In genomic region chr3L:16024276-16025019, dm6 we compare ENCODE assay signal across 2 fruit fly cellular contexts.
TF ChIP-seq lines count a peak whose summit lies in the region.

No protein-coding gene starts in this region.

TF ChIP-seq in whole organism, embryonic, 481 proteins besides CTCF, POLR2A, EP300 and RAD21 (continued from another document):
- TF ChIP-seq CG6689 (GFP tag; IDR thresholded peaks at IDR 0.05; lab: Robert Waterston, UW) (0 out of 2 replicates have a peak, but pooled peaks have one; percentile 17), eve (GFP tag; optimal IDR thresholded peaks at IDR 0.05; lab: Kevin White, UChicago) (peak in 1 of 2 experiments; percentile 12), CG13424 (tag; optimal IDR thresholded peaks at IDR 0.05; lab: Kevin White, UChicago) (peak; percentile 10), bsh (GFP tag; optimal IDR thresholded peaks at IDR 0.05; lab: Kevin White, UChicago) (peak in 1 of 2 experiments; percentile 8), shn (GFP tag; optimal IDR thresholded peaks at IDR 0.05; lab: Kevin White, UChicago) (no peak), MBD-R2 (GFP tag; IDR thresholded peaks at IDR 0.05; lab: Robert Waterston, UW) (no peak), Sox102F (GFP tag; optimal IDR thresholded peaks at IDR 0.05; lab: Kevin White, UChicago) (peak; percentile 15), mam (GFP tag; optimal IDR thresholded peaks at IDR 0.05; lab: Kevin White, UChicago) (no peak), CG10979 (tag; optimal IDR thresholded peaks at IDR 0.05; lab: Kevin White, UChicago) (peak; percentile 50), CG7556 (GFP tag; optimal IDR thresholded peaks at IDR 0.05; lab: Kevin White, UChicago) (peak; percentile 6), CG30403 (GFP tag; optimal IDR thresholded peaks at IDR 0.05; lab: Kevin White, UChicago) (peak; percentile 17), dmrt11E (tag; optimal IDR thresholded peaks at IDR 0.05; lab: Kevin White, UChicago) (peak; percentile 29), CG34224 (GFP tag; IDR thresholded peaks at IDR 0.05; lab: Robert Waterston, UW; ENCODE audit: partially characterized antibody) (no peak), fru (optimal IDR thresholded peaks at IDR 0.05; lab: Kevin White, UChicago) (no peak), Dbx (GFP tag; IDR thresholded peaks at IDR 0.05; lab: Robert Waterston, UW) (no peak), Pdp1 (GFP tag; optimal IDR thresholded peaks at IDR 0.05; lab: Kevin White, UChicago) (peak in 1 of 2 experiments; percentile 38), tin (GFP tag; optimal IDR thresholded peaks at IDR 0.05; lab: Kevin White, UChicago) (peak; percentile 12), ato (GFP tag; IDR thresholded peaks at IDR 0.05; lab: Robert Waterston, UW; ENCODE audit: partially characterized antibody) (no peak), Stat92E (GFP tag; optimal IDR thresholded peaks at IDR 0.05; lab: Kevin White, UChicago) (no peak), CG9609 (GFP tag; optimal IDR thresholded peaks at IDR 0.05; lab: Kevin White, UChicago) (no peak), gem (tag; optimal IDR thresholded peaks at IDR 0.05; lab: Kevin White, UChicago) (peak; percentile 46), scrt (GFP tag; optimal IDR thresholded peaks at IDR 0.05; lab: Kevin White, UChicago) (no peak), CG17361 (GFP tag; IDR thresholded peaks at IDR 0.05; lab: Robert Waterston, UW) (peak; percentile 56), NFAT (GFP tag; IDR thresholded peaks at IDR 0.05; lab: Robert Waterston, UW) (no peak), Ptx1 (GFP tag; IDR thresholded peaks at IDR 0.05; lab: Robert Waterston, UW) (no peak), CG17359 (tag; optimal IDR thresholded peaks at IDR 0.05; lab: Kevin White, UChicago) (no peak), CG17385 (GFP tag; optimal IDR thresholded peaks at IDR 0.05; lab: Kevin White, UChicago) (no peak), cwo (GFP tag; optimal IDR thresholded peaks at IDR 0.05; lab: Kevin White, UChicago) (no peak), Ets65A (GFP tag; lab: Kevin White, UChicago) (peak; percentile 87), Myb (GFP tag; optimal IDR thresholded peaks at IDR 0.05; lab: Kevin White, UChicago) (peak; percentile 13), CG5245 (GFP tag; optimal IDR thresholded peaks at IDR 0.05; lab: Kevin White, UChicago) (no peak), CG9727 (GFP tag; optimal IDR thresholded peaks at IDR 0.05; lab: Kevin White, UChicago) (no peak), CG17829 (tag; optimal IDR thresholded peaks at IDR 0.05; lab: Kevin White, UChicago) (peak; percentile 24), Gug (GFP tag; IDR thresholded peaks at IDR 0.05; lab: Robert Waterston, UW) (no peak), CG14710 (tag; optimal IDR thresholded peaks at IDR 0.05; lab: Kevin White, UChicago) (peak; percentile 23), Sox100B (GFP tag; optimal IDR thresholded peaks at IDR 0.05; lab: Kevin White, UChicago) (peak; percentile 31), CG18262 (tag; optimal IDR thresholded peaks at IDR 0.05; lab: Kevin White, UChicago) (peak; percentile 56), CG12391 (tag; optimal IDR thresholded peaks at IDR 0.05; lab: Kevin White, UChicago) (no peak), Med (GFP tag; lab: Kevin White, UChicago) (peak; percentile 41), Ssrp (tag; optimal IDR thresholded peaks at IDR 0.05; lab: Kevin White, UChicago) (peak; percentile 13), twi (tag; optimal IDR thresholded peaks at IDR 0.05; lab: Kevin White, UChicago) (no peak), peb (GFP tag; IDR thresholded peaks at IDR 0.05; lab: Robert Waterston, UW) (no peak), CG13894 (tag; optimal IDR thresholded peaks at IDR 0.05; lab: Kevin White, UChicago) (no peak), CG11504 (tag; optimal IDR thresholded peaks at IDR 0.05; lab: Kevin White, UChicago) (peak; percentile 40), Blimp-1 (GFP tag; optimal IDR thresholded peaks at IDR 0.05; lab: Kevin White, UChicago) (peak; percentile 27), CG12769 (tag; optimal IDR thresholded peaks at IDR 0.05; lab: Kevin White, UChicago) (no peak), CG17568 (GFP tag; optimal IDR thresholded peaks at IDR 0.05; lab: Kevin White, UChicago) (no peak), Mad (GFP tag; optimal IDR thresholded peaks at IDR 0.05; lab: Kevin White, UChicago) (no peak), CG16813 (GFP tag; IDR thresholded peaks at IDR 0.05; lab: Robert Waterston, UW; ENCODE audit: partially characterized antibody) (no peak), tio (GFP tag; optimal IDR thresholded peaks at IDR 0.05; lab: Kevin White, UChicago) (peak; percentile 13), CG9215 (GFP tag; IDR thresholded peaks at IDR 0.05; lab: Robert Waterston, UW) (no peak), CG15514 (GFP tag; optimal IDR thresholded peaks at IDR 0.05; lab: Kevin White, UChicago) (no peak), nmo (GFP tag; optimal IDR thresholded peaks at IDR 0.05; lab: Kevin White, UChicago) (peak; percentile 35), HmgD (GFP tag; optimal IDR thresholded peaks at IDR 0.05; lab: Kevin White, UChicago) (no peak), CG1603 (tag; optimal IDR thresholded peaks at IDR 0.05; lab: Kevin White, UChicago) (peak; percentile 13)

TF ChIP-seq in whole organism, prepupa, 60 proteins besides CTCF, POLR2A, EP300 and RAD21 (continued from another document):
- TF ChIP-seq fd85E (GFP tag; optimal IDR thresholded peaks at IDR 0.05; lab: Kevin White, UChicago) = no peak
- peak; percentile 77 for TF ChIP-seq Met (GFP tag; optimal IDR thresholded peaks at IDR 0.05; lab: Kevin White, UChicago)
- no peak for TF ChIP-seq fkh (GFP tag; optimal IDR thresholded peaks at IDR 0.05; lab: Kevin White, UChicago)
- peak; percentile 18 for TF ChIP-seq vri (GFP tag; optimal IDR thresholded peaks at IDR 0.05; lab: Kevin White, UChicago)
- TF ChIP-seq CG1621 (tag; optimal IDR thresholded peaks at IDR 0.05; lab: Kevin White, UChicago) = no peak
- TF ChIP-seq Eip75B (GFP tag; optimal IDR thresholded peaks at IDR 0.05; lab: Kevin White, UChicago) = peak; percentile 70
- TF ChIP-seq Gug (GFP tag; IDR thresholded peaks at IDR 0.05; lab: Robert Waterston, UW) = no peak
- TF ChIP-seq Hr4 (GFP tag; optimal IDR thresholded peaks at IDR 0.05; lab: Kevin White, UChicago) = peak; percentile 65
- no peak for TF ChIP-seq eg (GFP tag; IDR thresholded peaks at IDR 0.05; lab: Robert Waterston, UW)
- TF ChIP-seq CG7368 (GFP tag; optimal IDR thresholded peaks at IDR 0.05; lab: Kevin White, UChicago) = peak; percentile 17
- TF ChIP-seq CG8319 (GFP tag; optimal IDR thresholded peaks at IDR 0.05; lab: Kevin White, UChicago) = peak; percentile 28
- peak; percentile 65 for TF ChIP-seq OdsH (GFP tag; optimal IDR thresholded peaks at IDR 0.05; lab: Kevin White, UChicago)
- TF ChIP-seq Sox102F (GFP tag; optimal IDR thresholded peaks at IDR 0.05; lab: Kevin White, UChicago) = peak; percentile 69
- TF ChIP-seq CG8632 (GFP tag; optimal IDR thresholded peaks at IDR 0.05; lab: Kevin White, UChicago) = peak; percentile 47
- TF ChIP-seq fd59A (GFP tag; optimal IDR thresholded peaks at IDR 0.05; lab: Kevin White, UChicago) = peak; percentile 50
- peak; percentile 57 for TF ChIP-seq CG3919 (GFP tag; optimal IDR thresholded peaks at IDR 0.05; lab: Kevin White, UChicago)
- peak; percentile 65 for TF ChIP-seq CG6808 (GFP tag; optimal IDR thresholded peaks at IDR 0.05; lab: Kevin White, UChicago)
- peak; percentile 31 for TF ChIP-seq CG11902 (GFP tag; optimal IDR thresholded peaks at IDR 0.05; lab: Kevin White, UChicago)
- no peak for TF ChIP-seq Hr38 (GFP tag; optimal IDR thresholded peaks at IDR 0.05; lab: Kevin White, UChicago)
- TF ChIP-seq CG6792 (GFP tag; optimal IDR thresholded peaks at IDR 0.05; lab: Kevin White, UChicago) = peak; percentile 66
- peak; percentile 36 for TF ChIP-seq CG6276 (GFP tag; optimal IDR thresholded peaks at IDR 0.05; lab: Kevin White, UChicago)
- TF ChIP-seq esn (GFP tag; optimal IDR thresholded peaks at IDR 0.05; lab: Kevin White, UChicago) = peak; percentile 81
- peak; percentile 94 for TF ChIP-seq Eip78C (GFP tag; lab: Kevin White, UChicago)
- peak; percentile 64 for TF ChIP-seq CG3032 (tag; optimal IDR thresholded peaks at IDR 0.05; lab: Kevin White, UChicago)
- peak; percentile 24 for TF ChIP-seq Lpt (GFP tag; optimal IDR thresholded peaks at IDR 0.05; lab: Kevin White, UChicago)
- TF ChIP-seq CG8119 (GFP tag; IDR thresholded peaks at IDR 0.05; lab: Robert Waterston, UW) = peak; percentile 37; the same call in 2 of the 3 replicates
- peak; percentile 55 for TF ChIP-seq achi (GFP tag; optimal IDR thresholded peaks at IDR 0.05; lab: Kevin White, UChicago)
- peak; percentile 58 for TF ChIP-seq CG10669 (GFP tag; optimal IDR thresholded peaks at IDR 0.05; lab: Kevin White, UChicago)
- TF ChIP-seq spab (GFP tag; optimal IDR thresholded peaks at IDR 0.05; lab: Kevin White, UChicago) = peak; percentile 65
- TF ChIP-seq svp (GFP tag; lab: Kevin White, UChicago) = peak; percentile 89
- TF ChIP-seq CG16779 (tag; optimal IDR thresholded peaks at IDR 0.05; lab: Kevin White, UChicago) = peak; percentile 15
- TF ChIP-seq CG31627 (GFP tag; optimal IDR thresholded peaks at IDR 0.05; lab: Kevin White, UChicago) = peak; percentile 77
- TF ChIP-seq Sox14 (GFP tag; optimal IDR thresholded peaks at IDR 0.05; lab: Kevin White, UChicago) = peak; percentile 62
- peak; percentile 43 for TF ChIP-seq CG34406 (GFP tag; optimal IDR thresholded peaks at IDR 0.05; lab: Kevin White, UChicago)
- peak; percentile 66 for TF ChIP-seq pdm3 (GFP tag; optimal IDR thresholded peaks at IDR 0.05; lab: Kevin White, UChicago)
- TF ChIP-seq cyc (GFP tag; optimal IDR thresholded peaks at IDR 0.05; lab: Kevin White, UChicago) = peak; percentile 58
- peak; percentile 1 to 60 for TF ChIP-seq salr (GFP tag; optimal IDR thresholded peaks at IDR 0.05; lab: Kevin White, UChicago)
TF ChIP-seq in whole organism, prepupa: peak in this region for 47.
